Fruit fly (Drosophila melanogaster) whole organism, embryonic: Measurements from ENCODE around the gene Rpp14a.

Experiments used
- ATbp ChIP-seq: fragments of 200-800 bp; sonication (Bioruptor generic); optimal IDR thresholded peaks from 2 replicates; lab custom pipeline; 2017; ENCODE audit warnings: missing biosample characterization, mild to moderate bottlenecking, missing genetic modification characterization, missing genetic modification reagents
- Awh ChIP-seq: fragments of 200-800 bp; sonication (Bioruptor generic); IDR thresholded peaks from 2 replicates; pipeline ENCODE4, ENCODE4 v1.3.6; 2022; ENCODE audit warnings: missing biosample characterization, missing genetic modification characterization
- C15 ChIP-seq: fragments of 200-800 bp; sonication (Bioruptor generic); IDR thresholded peaks from 3 replicates; pipeline ENCODE4 v1.3.6; 2022; ENCODE audit warnings: missing biosample characterization, missing genetic modification characterization
- CG10366 ChIP-seq: fragments of 200-800 bp; sonication (Bioruptor generic); IDR thresholded peaks from 2 replicates; pipeline ENCODE4 v1.3.6; 2022; ENCODE audit warnings: missing biosample characterization, missing genetic modification characterization
- CG10979 ChIP-seq: fragments of 200-800 bp; sonication (Bioruptor generic); optimal IDR thresholded peaks from 2 replicates; lab custom pipeline; 2018; ENCODE audit warnings: missing biosample characterization, mild to moderate bottlenecking, missing genetic modification characterization, moderate library complexity
- CG11504 ChIP-seq: fragments of 200-800 bp; sonication (Bioruptor generic); optimal IDR thresholded peaks from 3 replicates; lab custom pipeline; 2019; ENCODE audit warnings: missing biosample characterization, mild to moderate bottlenecking, missing genetic modification characterization, moderate library complexity
- CG12155 ChIP-seq: fragments of 200-800 bp; sonication (Bioruptor generic); optimal IDR thresholded peaks from 3 replicates; lab custom pipeline; 2016; ENCODE audit warnings: missing biosample characterization, missing genetic modification characterization
- CG14014 ChIP-seq: fragments of 200-800 bp; sonication (Bioruptor generic); IDR thresholded peaks from 2 replicates; pipeline ENCODE4 v1.3.6; 2022; ENCODE audit warnings: missing biosample characterization, missing genetic modification characterization
- CG14710 ChIP-seq: fragments of 200-800 bp; sonication (Bioruptor generic); optimal IDR thresholded peaks from 3 replicates; lab custom pipeline; 2019; ENCODE audit warnings: missing biosample characterization, mild to moderate bottlenecking, missing genetic modification characterization, moderate library complexity
- CG17359 ChIP-seq: fragments of 200-800 bp; sonication (Bioruptor generic); optimal IDR thresholded peaks from 3 replicates; lab custom pipeline; 2018; ENCODE audit warnings: missing biosample characterization, mild to moderate bottlenecking, missing genetic modification characterization, moderate library complexity
- CG17361 ChIP-seq: fragments of 200-800 bp; sonication (Bioruptor generic); IDR thresholded peaks from 3 replicates; pipeline ENCODE4 v1.3.6; 2022; ENCODE audit warnings: missing biosample characterization, missing genetic modification characterization
- CG18599 ChIP-seq: fragments of 200-800 bp; sonication (Bioruptor generic); optimal IDR thresholded peaks from 3 replicates; lab custom pipeline; 2017; ENCODE audit warnings: missing biosample characterization, missing genetic modification characterization, mild to moderate bottlenecking, moderate library complexity, missing genetic modification reagents
- CG2120 ChIP-seq: fragments of 200-800 bp; sonication (Bioruptor generic); optimal IDR thresholded peaks from 3 replicates; lab custom pipeline; 2016; ENCODE audit warnings: missing biosample characterization, missing genetic modification characterization
- CG2678 ChIP-seq: fragments of 200-800 bp; sonication (Bioruptor generic); optimal IDR thresholded peaks from 3 replicates; lab custom pipeline; 2019; ENCODE audit warnings: missing biosample characterization, mild to moderate bottlenecking, missing genetic modification characterization, moderate library complexity
- CG2712 ChIP-seq: fragments of 200-800 bp; optimal IDR thresholded peaks from 3 replicates; lab custom pipeline; 2019; ENCODE audit warnings: missing biosample characterization, mild to moderate bottlenecking, missing genetic modification characterization, moderate library complexity
- CG30403 ChIP-seq: fragments of 200-800 bp; sonication (Bioruptor generic); optimal IDR thresholded peaks from 3 replicates; lab custom pipeline; 2016; ENCODE audit warnings: missing biosample characterization, missing genetic modification characterization
- CG31441 ChIP-seq: fragments of 200-800 bp; sonication (Bioruptor generic); IDR thresholded peaks from 2 replicates; pipeline ENCODE4 v1.3.6; 2022; ENCODE audit warnings: missing biosample characterization, missing genetic modification characterization
- CG4328 ChIP-seq: fragments of 200-800 bp; sonication (Bioruptor generic); optimal IDR thresholded peaks from 3 replicates; lab custom pipeline; 2017; ENCODE audit warnings: missing biosample characterization, missing genetic modification reagents, missing genetic modification characterization
- CG4730 ChIP-seq: fragments of 200-800 bp; sonication (Bioruptor generic); IDR thresholded peaks from 2 replicates; pipeline ENCODE4 v1.3.6; 2022; ENCODE audit warnings: missing biosample characterization, missing genetic modification characterization
- CG7839 ChIP-seq: fragments of 200-800 bp; sonication (Bioruptor generic); optimal IDR thresholded peaks from 3 replicates; lab custom pipeline; 2018; ENCODE audit warnings: missing biosample characterization, mild to moderate bottlenecking, missing genetic modification characterization, moderate library complexity
- CG8924 ChIP-seq: fragments of 200-800 bp; optimal IDR thresholded peaks from 3 replicates; lab custom pipeline; 2019; ENCODE audit warnings: missing biosample characterization, mild to moderate bottlenecking, missing genetic modification characterization, moderate library complexity
- Chrac-16 ChIP-seq: fragments of 200-800 bp; sonication (Bioruptor generic); optimal IDR thresholded peaks from 3 replicates; lab custom pipeline; 2016; ENCODE audit warnings: missing biosample characterization, missing genetic modification characterization
- D ChIP-seq, 2 experiments: fragments of 200-800 bp in 1 of 2; fragments of >200 bp in 1 of 2; sonication (Bioruptor generic) in 1 of 2; optimal IDR thresholded peaks; 2 replicates in 1 of 2; 3 replicates in 1 of 2; lab custom pipeline; 2017; ENCODE audit warnings: mild to moderate bottlenecking in 1 of 2, missing biosample characterization in 1 of 2, missing genetic modification characterization in 1 of 2, missing genetic modification reagents in 1 of 2
- Drgx ChIP-seq: fragments of 200-800 bp; sonication (Bioruptor generic); IDR thresholded peaks from 2 replicates; pipeline ENCODE4 v1.3.6; 2022; ENCODE audit warnings: missing biosample characterization, missing genetic modification characterization
- HLH3B ChIP-seq: fragments of 200-800 bp; sonication (Bioruptor generic); IDR thresholded peaks from 2 replicates; pipeline ENCODE4 v1.3.6; 2022; ENCODE audit warnings: missing biosample characterization, missing genetic modification characterization
- Oaz ChIP-seq: fragments of 200-800 bp; sonication (Bioruptor generic); IDR thresholded peaks from 2 replicates; pipeline ENCODE4 v1.3.6; 2022; ENCODE audit warnings: missing biosample characterization, missing genetic modification characterization
- Oli ChIP-seq: fragments of 200-800 bp; sonication (Bioruptor generic); optimal IDR thresholded peaks from 2 replicates; lab custom pipeline; 2018; ENCODE audit warnings: missing biosample characterization, mild to moderate bottlenecking, missing genetic modification characterization, moderate library complexity
- Ptx1 ChIP-seq: fragments of 200-800 bp; sonication (Bioruptor generic); IDR thresholded peaks from 2 replicates; pipeline ENCODE4 v1.3.6; 2022; ENCODE audit warnings: missing biosample characterization, missing genetic modification characterization
- Rfx ChIP-seq: fragments of 200-800 bp; sonication (Bioruptor generic); IDR thresholded peaks from 2 replicates; pipeline ENCODE4 v1.3.6; 2022; ENCODE audit warnings: missing biosample characterization, missing genetic modification characterization
- Ssrp ChIP-seq: fragments of 200-800 bp; sonication (Bioruptor generic); optimal IDR thresholded peaks from 2 replicates; lab custom pipeline; 2018; ENCODE audit warnings: missing biosample characterization, mild to moderate bottlenecking, missing genetic modification characterization, moderate library complexity
- ara ChIP-seq: fragments of 200-800 bp; sonication (Bioruptor generic); IDR thresholded peaks from 2 replicates; pipeline ENCODE4 v1.3.6; 2022; ENCODE audit warnings: missing biosample characterization, missing genetic modification characterization
- bcd ChIP-seq: fragments of 200-800 bp; sonication (Bioruptor generic); optimal IDR thresholded peaks from 2 replicates; lab custom pipeline; 2017; ENCODE audit warnings: missing biosample characterization, mild to moderate bottlenecking, missing genetic modification characterization
- cad ChIP-seq: fragments of >200 bp; optimal IDR thresholded peaks from 2 replicates; lab custom pipeline; 2017; ENCODE audit warnings: missing biosample characterization, missing genetic modification characterization
- cato ChIP-seq: fragments of 200-800 bp; sonication (Bioruptor generic); optimal IDR thresholded peaks from 2 replicates; lab custom pipeline; 2016; ENCODE audit warnings: missing biosample characterization, missing genetic modification characterization, borderline replicate concordance
- chn ChIP-seq: fragments of 200-800 bp; sonication (Bioruptor generic); optimal IDR thresholded peaks from 2 replicates; lab custom pipeline; 2016; ENCODE audit warnings: missing biosample characterization, missing genetic modification characterization
- dysf ChIP-seq: fragments of 200-800 bp; sonication (Bioruptor generic); IDR thresholded peaks from 3 replicates; pipeline ENCODE4 v1.3.6; 2022; ENCODE audit warnings: missing biosample characterization, missing genetic modification characterization
- fd3F ChIP-seq: fragments of 200-800 bp; sonication (Bioruptor generic); optimal IDR thresholded peaks from 2 replicates; lab custom pipeline; 2018; ENCODE audit warnings: missing biosample characterization, mild to moderate bottlenecking, missing genetic modification characterization, moderate library complexity
- fd96Cb ChIP-seq: fragments of 200-800 bp; sonication (Bioruptor generic); optimal IDR thresholded peaks from 2 replicates; lab custom pipeline; 2018; ENCODE audit warnings: missing biosample characterization, mild to moderate bottlenecking, missing genetic modification characterization, moderate library complexity
- grau ChIP-seq: fragments of 200-800 bp; optimal IDR thresholded peaks from 3 replicates; lab custom pipeline; 2019; ENCODE audit warnings: missing biosample characterization, mild to moderate bottlenecking, missing genetic modification characterization, moderate library complexity
- jigr1 ChIP-seq: fragments of 200-800 bp; sonication (Bioruptor generic); IDR thresholded peaks from 3 replicates; pipeline ENCODE4 v1.3.6; 2022; ENCODE audit warnings: missing biosample characterization, missing genetic modification characterization
- lmd ChIP-seq: fragments of 200-800 bp; sonication (Bioruptor generic); IDR thresholded peaks from 2 replicates; pipeline ENCODE4 v1.3.6; 2022; ENCODE audit warnings: missing biosample characterization, missing genetic modification characterization
- org-1 ChIP-seq: fragments of 200-800 bp; sonication (Bioruptor generic); optimal IDR thresholded peaks from 2 replicates; lab custom pipeline; 2017; ENCODE audit warnings: missing biosample characterization, missing genetic modification characterization
- otp ChIP-seq: fragments of 200-800 bp; sonication (Bioruptor generic); IDR thresholded peaks from 3 replicates; pipeline ENCODE4, ENCODE4 v1.3.6; 2022; ENCODE audit warnings: missing biosample characterization, missing genetic modification characterization
- pan ChIP-seq, 4 experiments: fragments of >200 bp in 3 of 4; fragments of 200-800 bp in 1 of 4; sonication (Bioruptor generic) in 1 of 4; optimal IDR thresholded peaks in 3 of 4; IDR thresholded peaks in 1 of 4; 2 replicates each; pipeline versions ENCODE4 v1.3.6 to Lab custom; 2017 to 2022; ENCODE audit warnings: missing biosample characterization in 2 of 4, missing genetic modification characterization in 2 of 4, mixed read lengths in 1 of 4
- peb ChIP-seq: fragments of 200-800 bp; sonication (Bioruptor generic); IDR thresholded peaks from 2 replicates; pipeline ENCODE4 v1.3.6; 2022; ENCODE audit warnings: missing biosample characterization, missing genetic modification characterization
- ranshi ChIP-seq: fragments of 200-800 bp; sonication (Bioruptor generic); IDR thresholded peaks from 2 replicates; pipeline ENCODE4 v1.3.6; 2022; ENCODE audit warnings: missing biosample characterization, missing genetic modification characterization
- slbo ChIP-seq: fragments of 200-800 bp; sonication (Bioruptor generic); IDR thresholded peaks from 2 replicates; pipeline ENCODE4 v1.3.6; 2022; ENCODE audit warnings: missing biosample characterization, missing genetic modification characterization
- tin ChIP-seq: fragments of 200-800 bp; sonication (Bioruptor generic); optimal IDR thresholded peaks from 3 replicates; lab custom pipeline; 2016; ENCODE audit warnings: missing biosample characterization, missing genetic modification characterization
- zfh1 ChIP-seq: fragments of 200-800 bp; sonication (Bioruptor generic); IDR thresholded peaks from 3 replicates; pipeline ENCODE4 v1.3.6; 2022; ENCODE audit warnings: missing biosample characterization, missing genetic modification characterization

The Rpp14a gene

DNA sequence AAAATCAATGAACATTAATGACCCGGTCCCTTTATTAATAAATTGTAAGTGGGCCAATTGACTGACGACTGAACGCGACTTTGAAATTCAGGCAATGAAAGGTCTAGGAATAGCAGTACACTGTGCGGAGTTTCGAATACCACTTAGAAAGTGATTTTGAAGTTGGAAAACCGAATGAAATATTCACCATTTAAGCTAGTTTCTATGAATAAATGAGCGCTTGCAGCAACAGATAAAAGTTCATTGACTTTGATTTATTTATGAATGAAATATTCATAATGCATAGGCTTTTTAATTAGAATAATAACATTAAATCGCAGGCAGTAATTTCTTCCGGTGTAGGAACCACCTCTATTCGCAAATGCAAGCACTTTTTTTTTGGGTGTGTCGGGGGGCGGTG, 35.6 kb upstream of the Rpp14a start (continued):
- no peak for TF ChIP-seq pan (optimal IDR thresholded peaks at IDR 0.05; lab: Kevin White, UChicago)
- peak in 1 of 2 experiments; percentile 29 for TF ChIP-seq pan (GFP tag; optimal IDR thresholded peaks at IDR 0.05 in 1 of 2, IDR thresholded peaks at IDR 0.05 in 1 of 2)
- TF ChIP-seq CG2712 (tag; lab: Kevin White, UChicago), result peak; percentile 30
- peak; percentile 53 for TF ChIP-seq CG11504 (tag; lab: Kevin White, UChicago)
- TF ChIP-seq cato (GFP tag; lab: Kevin White, UChicago), result no peak
- TF ChIP-seq C15 (GFP tag; lab: Robert Waterston, UW), result no peak
- peak; percentile 10 for TF ChIP-seq CG12155
- TF ChIP-seq Drgx, result peak; percentile 65
- peak; percentile 10 for TF ChIP-seq CG2120 (GFP tag; lab: Kevin White, UChicago)
- peak; percentile 8 for TF ChIP-seq CG8924 (tag; lab: Kevin White, UChicago)
- peak; percentile 21 for TF ChIP-seq bcd (GFP tag; lab: Kevin White, UChicago)
- TF ChIP-seq peb (GFP tag; lab: Robert Waterston, UW), result no peak
- TF ChIP-seq Awh (GFP tag; lab: Robert Waterston, UW), result 0 out of 2 replicates have a peak, but pooled peaks have one; percentile 46
- peak; percentile 44 for TF ChIP-seq CG30403
- TF ChIP-seq fd3F, result no peak
- peak; percentile 59; the same call in 1 of the 3 replicates for TF ChIP-seq dysf (GFP tag; lab: Robert Waterston, UW)
- 0 out of 3 replicates have a peak, but pooled peaks have one; percentile 46 for TF ChIP-seq zfh1 (GFP tag; lab: Robert Waterston, UW)
- peak; percentile 30; the same call in 1 of the 2 replicates for TF ChIP-seq lmd (GFP tag; lab: Robert Waterston, UW)
- peak; percentile 24; the same call in 1 of the 2 replicates for TF ChIP-seq CG31441 (GFP tag; lab: Robert Waterston, UW)
- TF ChIP-seq CG17359 (tag; lab: Kevin White, UChicago), result peak; percentile 22
- TF ChIP-seq ara, result peak; percentile 39; the same call in 1 of the 2 replicates
- no peak for TF ChIP-seq Oaz (GFP tag; lab: Robert Waterston, UW)
- TF ChIP-seq D (optimal IDR thresholded peaks at IDR 0.05; lab: Kevin White, UChicago), result no peak
- TF ChIP-seq D (GFP tag; optimal IDR thresholded peaks at IDR 0.05; lab: Kevin White, UChicago), result peak; percentile 17
- peak; percentile 2 for TF ChIP-seq CG14710 (tag; lab: Kevin White, UChicago)
- no peak for TF ChIP-seq CG4328
- TF ChIP-seq Chrac-16, result no peak
- peak; percentile 34; the same call in 1 of the 2 replicates for TF ChIP-seq slbo (GFP tag; lab: Robert Waterston, UW)
- TF ChIP-seq CG10366 (GFP tag; lab: Robert Waterston, UW), result peak; percentile 16; the same call in 1 of the 2 replicates
- peak; percentile 22 for TF ChIP-seq CG7839 (tag; lab: Kevin White, UChicago)
- peak; percentile 45 for TF ChIP-seq CG18599
- TF ChIP-seq otp (GFP tag; lab: Robert Waterston, UW), result no peak
- TF ChIP-seq CG17361 (GFP tag; lab: Robert Waterston, UW), result 0 out of 3 replicates have a peak, but pooled peaks have one; percentile 16
- peak; percentile 43 for TF ChIP-seq fd96Cb (tag; lab: Kevin White, UChicago)
- TF ChIP-seq jigr1 (GFP tag; lab: Robert Waterston, UW), result 0 out of 3 replicates have a peak, but pooled peaks have one; percentile 21
- peak; percentile 33 for TF ChIP-seq Oli (tag; lab: Kevin White, UChicago)
- 0 out of 2 replicates have a peak, but pooled peaks have one; percentile 31 for TF ChIP-seq Ptx1 (GFP tag; lab: Robert Waterston, UW)
- TF ChIP-seq CG2678, result peak; percentile 38
- TF ChIP-seq CG4730 (GFP tag; lab: Robert Waterston, UW), result 0 out of 2 replicates have a peak, but pooled peaks have one; percentile 27
- peak; percentile 40 for TF ChIP-seq Ssrp
- no peak for TF ChIP-seq cad (GFP tag; lab: Kevin White, UChicago)
- peak; percentile 10 for TF ChIP-seq CG10979 (tag; lab: Kevin White, UChicago)
- no peak for TF ChIP-seq tin
- peak; percentile 8 for TF ChIP-seq org-1
- TF ChIP-seq grau (tag; lab: Kevin White, UChicago), result peak; percentile 23
- peak; percentile 47 for TF ChIP-seq Rfx (GFP tag; lab: Robert Waterston, UW)
- TF ChIP-seq chn, result no peak
- peak; percentile 45 for TF ChIP-seq ATbp
- TF ChIP-seq ranshi (GFP tag; lab: Robert Waterston, UW), result peak; percentile 9; the same call in 1 of the 2 replicates
- 0 out of 2 replicates have a peak, but pooled peaks have one; percentile 27 for TF ChIP-seq CG14014 (GFP tag; lab: Robert Waterston, UW)
- TF ChIP-seq HLH3B (GFP tag; lab: Robert Waterston, UW), result 0 out of 2 replicates have a peak, but pooled peaks have one; percentile 8
